Fruit fly (Drosophila melanogaster) whole organism, embryonic: ENCODE measurements around the gene CG42811.

ENCODE experiments used
- ATbp ChIP-seq: fragments of 200-800 bp; sonication (Bioruptor generic); optimal IDR thresholded peaks from 2 replicates; lab custom pipeline; 2017; ENCODE audit warnings: missing biosample characterization, mild to moderate bottlenecking, missing genetic modification characterization, missing genetic modification reagents
- Atf-2 ChIP-seq: fragments of 200-800 bp; sonication (Bioruptor generic); optimal IDR thresholded peaks from 2 replicates; lab custom pipeline; 2016; ENCODE audit warnings: missing biosample characterization, missing genetic modification characterization
- CG12219 ChIP-seq: fragments of 200-800 bp; sonication (Bioruptor generic); optimal IDR thresholded peaks from 3 replicates; lab custom pipeline; 2018; ENCODE audit warnings: missing biosample characterization, mild to moderate bottlenecking, missing genetic modification characterization
- CG12299 ChIP-seq: fragments of 200-800 bp; sonication (Bioruptor generic); optimal IDR thresholded peaks from 2 replicates; lab custom pipeline; 2018; ENCODE audit warnings: missing biosample characterization, mild to moderate bottlenecking, missing genetic modification characterization
- CG14014 ChIP-seq: fragments of 200-800 bp; sonication (Bioruptor generic); IDR thresholded peaks from 2 replicates; pipeline ENCODE4 v1.3.6; 2022; ENCODE audit warnings: missing biosample characterization, missing genetic modification characterization
- CG14050 ChIP-seq: fragments of 200-800 bp; sonication (Bioruptor generic); IDR thresholded peaks from 3 replicates; pipeline ENCODE4 v1.3.6; 2022; ENCODE audit warnings: missing biosample characterization, missing genetic modification characterization
- CG14441 ChIP-seq: fragments of 200-800 bp; sonication (Bioruptor generic); IDR thresholded peaks from 2 replicates; pipeline ENCODE4 v1.3.6; 2022; ENCODE audit warnings: missing biosample characterization, missing genetic modification characterization
- CG1603 ChIP-seq: fragments of 200-800 bp; sonication (Bioruptor generic); optimal IDR thresholded peaks from 2 replicates; lab custom pipeline; 2019; ENCODE audit warnings: missing biosample characterization, mild to moderate bottlenecking, missing genetic modification characterization, moderate library complexity
- CG17328 ChIP-seq: fragments of 200-800 bp; sonication (Bioruptor generic); IDR thresholded peaks from 2 replicates; pipeline ENCODE4 v1.3.6; 2022; ENCODE audit warnings: missing biosample characterization, missing genetic modification characterization
- CG17361 ChIP-seq: fragments of 200-800 bp; sonication (Bioruptor generic); IDR thresholded peaks from 3 replicates; pipeline ENCODE4 v1.3.6; 2022; ENCODE audit warnings: missing biosample characterization, missing genetic modification characterization
- CG17385 ChIP-seq: fragments of 200-800 bp; sonication (Bioruptor generic); optimal IDR thresholded peaks from 3 replicates; lab custom pipeline; 2018; ENCODE audit warnings: missing biosample characterization, mild to moderate bottlenecking, missing genetic modification characterization
- CG1792 ChIP-seq: fragments of 200-800 bp; sonication (Bioruptor generic); optimal IDR thresholded peaks from 2 replicates; lab custom pipeline; 2016; ENCODE audit warnings: missing biosample characterization, missing genetic modification characterization
- CG18262 ChIP-seq: fragments of 200-800 bp; optimal IDR thresholded peaks from 3 replicates; lab custom pipeline; 2019; ENCODE audit warnings: missing biosample characterization, mild to moderate bottlenecking, missing genetic modification characterization, moderate library complexity
- CG2120 ChIP-seq: fragments of 200-800 bp; sonication (Bioruptor generic); optimal IDR thresholded peaks from 3 replicates; lab custom pipeline; 2016; ENCODE audit warnings: missing biosample characterization, missing genetic modification characterization
- CG2129 ChIP-seq: fragments of 200-800 bp; sonication (Bioruptor generic); IDR thresholded peaks from 2 replicates; pipeline ENCODE4 v1.3.6; 2022; ENCODE audit warnings: missing biosample characterization, missing genetic modification characterization; ENCODE audit not compliant: partially characterized antibody
- CG31441 ChIP-seq: fragments of 200-800 bp; sonication (Bioruptor generic); IDR thresholded peaks from 2 replicates; pipeline ENCODE4 v1.3.6; 2022; ENCODE audit warnings: missing biosample characterization, missing genetic modification characterization
- CG32767 ChIP-seq: fragments of 200-800 bp; sonication (Bioruptor generic); IDR thresholded peaks from 2 replicates; pipeline ENCODE4 v1.3.6; 2022; ENCODE audit warnings: missing biosample characterization, missing genetic modification characterization
- CG34422 ChIP-seq: fragments of 200-800 bp; sonication (Bioruptor generic); IDR thresholded peaks from 3 replicates; pipeline ENCODE4 v1.3.6; 2022; ENCODE audit warnings: missing biosample characterization, missing genetic modification characterization
- CG4854 ChIP-seq: fragments of 200-800 bp; sonication (Bioruptor generic); optimal IDR thresholded peaks from 2 replicates; lab custom pipeline; 2016; ENCODE audit warnings: missing biosample characterization, missing genetic modification characterization, inconsistent platforms
- CG5180 ChIP-seq: fragments of 200-800 bp; sonication (Bioruptor generic); optimal IDR thresholded peaks from 3 replicates; lab custom pipeline; 2017; ENCODE audit warnings: missing biosample characterization, missing genetic modification characterization, mild to moderate bottlenecking, moderate library complexity, missing genetic modification reagents
- CG5953 ChIP-seq: fragments of 200-800 bp; sonication (Bioruptor generic); IDR thresholded peaks from 2 replicates; pipeline ENCODE4 v1.3.6; 2022; ENCODE audit warnings: missing biosample characterization, missing genetic modification characterization
- CG7839 ChIP-seq: fragments of 200-800 bp; sonication (Bioruptor generic); optimal IDR thresholded peaks from 3 replicates; lab custom pipeline; 2018; ENCODE audit warnings: missing biosample characterization, mild to moderate bottlenecking, missing genetic modification characterization, moderate library complexity
- CG8359 ChIP-seq: fragments of 200-800 bp; sonication (Bioruptor generic); optimal IDR thresholded peaks from 2 replicates; lab custom pipeline; 2017; ENCODE audit warnings: missing biosample characterization, mild to moderate bottlenecking, missing genetic modification characterization, borderline replicate concordance
- CG8478 ChIP-seq: fragments of >200 bp; optimal IDR thresholded peaks from 2 replicates; lab custom pipeline; 2018
- CG9437 ChIP-seq: fragments of 200-800 bp; sonication (Bioruptor generic); optimal IDR thresholded peaks from 2 replicates; lab custom pipeline; 2018; ENCODE audit warnings: missing biosample characterization, mild to moderate bottlenecking, missing genetic modification characterization
- CHES-1-like ChIP-seq: fragments of 200-800 bp; sonication (Bioruptor generic); optimal IDR thresholded peaks from 2 replicates; lab custom pipeline; 2016; ENCODE audit warnings: missing biosample characterization, missing genetic modification characterization
- CrebB ChIP-seq: fragments of 200-800 bp; sonication (Bioruptor generic); optimal IDR thresholded peaks from 3 replicates; lab custom pipeline; 2018; ENCODE audit warnings: missing biosample characterization, mild to moderate bottlenecking, missing genetic modification characterization
- Dfd ChIP-seq, 2 experiments: fragments of >200 bp; optimal IDR thresholded peaks; 2 replicates each; lab custom pipeline; 2017; ENCODE audit warnings: missing biosample characterization in 2 of 2, missing genetic modification characterization in 2 of 2
- Doc3 ChIP-seq: fragments of 200-800 bp; sonication (Bioruptor generic); IDR thresholded peaks from 3 replicates; pipeline ENCODE4 v1.3.6; 2022; ENCODE audit warnings: missing biosample characterization, missing genetic modification characterization; ENCODE audit not compliant: partially characterized antibody
- Dref ChIP-seq: fragments of 200-800 bp; sonication (Bioruptor generic); IDR thresholded peaks from 2 replicates; pipeline ENCODE4 v1.3.6; 2022; ENCODE audit warnings: missing biosample characterization, missing genetic modification characterization
- Fer1 ChIP-seq: fragments of 200-800 bp; sonication (Bioruptor generic); optimal IDR thresholded peaks from 2 replicates; lab custom pipeline; 2017; ENCODE audit warnings: missing biosample characterization, mild to moderate bottlenecking, missing genetic modification characterization
- NC2α ChIP-seq: fragments of 200-800 bp; sonication (Bioruptor generic); optimal IDR thresholded peaks from 2 replicates; lab custom pipeline; 2016; ENCODE audit warnings: missing biosample characterization, missing genetic modification characterization
- Oli ChIP-seq: fragments of 200-800 bp; sonication (Bioruptor generic); optimal IDR thresholded peaks from 2 replicates; lab custom pipeline; 2018; ENCODE audit warnings: missing biosample characterization, mild to moderate bottlenecking, missing genetic modification characterization, moderate library complexity
- Pdp1 ChIP-seq, 2 experiments: fragments of 200-800 bp; sonication (Bioruptor generic); optimal IDR thresholded peaks; 3 replicates each; lab custom pipeline; 2016; ENCODE audit warnings: missing biosample characterization in 2 of 2, missing genetic modification characterization in 2 of 2, mild to moderate bottlenecking in 1 of 2, moderate library complexity in 1 of 2
- Side ChIP-seq: fragments of 200-800 bp; sonication (Bioruptor generic); optimal IDR thresholded peaks from 2 replicates; lab custom pipeline; 2016; ENCODE audit warnings: missing biosample characterization, missing genetic modification characterization
- Usf ChIP-seq: fragments of 200-800 bp; sonication (Bioruptor generic); optimal IDR thresholded peaks from 2 replicates; lab custom pipeline; 2017; ENCODE audit warnings: missing genotype, missing biosample characterization, missing genetic modification characterization
- bbx ChIP-seq: fragments of 200-800 bp; sonication (Bioruptor generic); IDR thresholded peaks from 2 replicates; pipeline ENCODE4 v1.3.6; 2022; ENCODE audit warnings: missing biosample characterization, missing genetic modification characterization; ENCODE audit not compliant: partially characterized antibody
- dati ChIP-seq: fragments of 200-800 bp; sonication (Bioruptor generic); IDR thresholded peaks from 2 replicates; pipeline ENCODE4 v1.3.6; 2022; ENCODE audit warnings: missing biosample characterization, missing genetic modification characterization
- disco-r ChIP-seq: fragments of 200-800 bp; sonication (Bioruptor generic); optimal IDR thresholded peaks from 2 replicates; lab custom pipeline; 2016; ENCODE audit warnings: missing biosample characterization, missing genetic modification characterization
- ewg ChIP-seq: fragments of 200-800 bp; sonication (Bioruptor generic); optimal IDR thresholded peaks from 3 replicates; lab custom pipeline; 2017; ENCODE audit warnings: mild to moderate bottlenecking, missing biosample characterization, missing genetic modification reagents, missing genetic modification characterization
- exex ChIP-seq: fragments of 200-800 bp; sonication (Bioruptor generic); optimal IDR thresholded peaks from 4 replicates; lab custom pipeline; 2018; ENCODE audit warnings: missing biosample characterization, mild to moderate bottlenecking, missing genetic modification characterization, moderate library complexity
- fd102C ChIP-seq: fragments of 200-800 bp; sonication (Bioruptor generic); optimal IDR thresholded peaks from 2 replicates; lab custom pipeline; 2018; ENCODE audit warnings: missing biosample characterization, mild to moderate bottlenecking, missing genetic modification characterization, moderate library complexity
- lilli ChIP-seq: fragments of 200-800 bp; sonication (Bioruptor generic); optimal IDR thresholded peaks from 3 replicates; lab custom pipeline; 2016; ENCODE audit warnings: missing biosample characterization, missing genetic modification characterization
- lmd ChIP-seq: fragments of 200-800 bp; sonication (Bioruptor generic); IDR thresholded peaks from 2 replicates; pipeline ENCODE4 v1.3.6; 2022; ENCODE audit warnings: missing biosample characterization, missing genetic modification characterization
- pros ChIP-seq: fragments of 200-800 bp; sonication (Bioruptor generic); optimal IDR thresholded peaks from 3 replicates; lab custom pipeline; 2019; ENCODE audit warnings: missing biosample characterization, mild to moderate bottlenecking, missing genetic modification characterization, moderate library complexity
- repo ChIP-seq: fragments of 200-800 bp; sonication (Bioruptor generic); optimal IDR thresholded peaks from 2 replicates; lab custom pipeline; 2016; ENCODE audit warnings: missing biosample characterization, missing genetic modification characterization
- run ChIP-seq: fragments of 200-800 bp; sonication (Bioruptor generic); optimal IDR thresholded peaks from 3 replicates; lab custom pipeline; 2018; ENCODE audit warnings: missing biosample characterization, mild to moderate bottlenecking, missing genetic modification characterization
- shn ChIP-seq: fragments of 200-800 bp; sonication (Bioruptor generic); optimal IDR thresholded peaks from 3 replicates; lab custom pipeline; 2016; ENCODE audit warnings: missing biosample characterization, missing genetic modification characterization
- sob ChIP-seq: fragments of 200-800 bp; sonication (Bioruptor generic); IDR thresholded peaks from 2 replicates; pipeline ENCODE4 v1.3.6; 2022; ENCODE audit warnings: missing biosample characterization, missing genetic modification characterization
- sr ChIP-seq: fragments of 200-800 bp; sonication (Bioruptor generic); IDR thresholded peaks from 3 replicates; pipeline ENCODE4 v1.3.6; 2022; ENCODE audit warnings: missing biosample characterization, missing genetic modification characterization

Gene CG42811

DNA sequence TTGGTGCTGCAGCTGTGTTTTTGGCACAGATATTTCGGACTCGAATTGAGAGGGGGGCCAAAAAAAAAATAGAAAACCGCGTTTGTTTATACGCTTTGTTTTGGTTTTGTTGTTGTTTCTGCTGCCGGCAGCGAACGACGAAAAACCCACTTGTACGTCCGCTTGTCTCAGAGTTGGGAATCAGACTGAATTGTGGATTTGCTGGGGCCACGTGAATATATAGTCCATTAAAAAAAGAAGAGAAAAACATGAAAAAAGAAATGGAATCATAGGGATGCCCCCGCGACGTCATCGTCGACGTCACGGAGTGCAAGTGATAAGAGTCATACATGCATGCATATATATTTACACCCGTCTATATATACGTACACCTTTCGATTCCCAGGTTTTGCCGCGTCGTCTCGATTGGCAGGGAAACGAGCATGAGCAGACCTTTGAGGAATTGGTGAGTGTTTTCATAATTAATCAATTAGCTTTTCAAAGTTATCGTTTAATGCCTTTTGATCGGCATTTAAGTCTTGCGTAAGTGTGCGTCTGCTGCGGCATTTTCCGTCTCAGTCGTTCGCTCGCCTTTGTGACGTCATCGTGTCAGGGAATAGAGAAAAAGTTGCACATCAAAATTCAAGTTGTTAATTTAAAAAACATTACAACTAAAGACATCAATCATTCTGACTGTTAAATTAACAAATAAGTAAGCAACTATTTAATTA is 47.2 kb downstream of the CG42811 start (continued):
- TF ChIP-seq CG14441 (GFP tag; lab: Robert Waterston, UW) (no peak), Dref (GFP tag; lab: Robert Waterston, UW) (no peak), CG1603 (no peak), CG8359 (GFP tag; lab: Kevin White, UChicago) (no peak), bbx (peak; percentile 25; the same call in 1 of the 2 replicates), CHES-1-like (GFP tag; lab: Kevin White, UChicago) (no peak), disco-r (GFP tag; lab: Kevin White, UChicago) (no peak), CG32767 (GFP tag; lab: Robert Waterston, UW) (no peak), CG12299 (no peak), Dfd (GFP tag; optimal IDR thresholded peaks at IDR 0.05; lab: Kevin White, UChicago) (no peak), repo (no peak), CG17361 (GFP tag; lab: Robert Waterston, UW) (no peak), CG14050 (no peak), CG17328 (GFP tag; lab: Robert Waterston, UW) (no peak), CG34422 (0 out of 3 replicates have a peak, but pooled peaks have one; percentile 59), ATbp (GFP tag; lab: Kevin White, UChicago) (no peak), CG5953 (GFP tag; lab: Robert Waterston, UW) (no peak), CG18262 (tag; lab: Kevin White, UChicago) (no peak), Pdp1 (GFP tag; optimal IDR thresholded peaks at IDR 0.05; lab: Kevin White, UChicago) (peak in 1 of 2 experiments; percentile 99), CG2129 (GFP tag; lab: Robert Waterston, UW) (no peak), CG1792 (GFP tag; lab: Kevin White, UChicago) (no peak), CG31441 (no peak), Oli (no peak), lmd (GFP tag; lab: Robert Waterston, UW) (no peak), CG2120 (GFP tag; lab: Kevin White, UChicago) (no peak), Atf-2 (GFP tag; lab: Kevin White, UChicago) (no peak), ewg (no peak), lilli (GFP tag; lab: Kevin White, UChicago) (no peak), exex (tag; lab: Kevin White, UChicago) (peak; percentile 71), CG9437 (no peak), run (tag; lab: Kevin White, UChicago) (no peak), sr (GFP tag; lab: Robert Waterston, UW) (no peak), Usf (GFP tag; lab: Kevin White, UChicago) (no peak), shn (GFP tag; lab: Kevin White, UChicago) (peak; percentile 9), CG4854 (GFP tag; lab: Kevin White, UChicago) (no peak), dati (GFP tag; lab: Robert Waterston, UW) (no peak), CG12219 (GFP tag; lab: Kevin White, UChicago) (no peak), pros (GFP tag; lab: Kevin White, UChicago) (no peak), CG5180 (no peak), CG14014 (GFP tag; lab: Robert Waterston, UW) (no peak), CG17385 (no peak), CG7839 (no peak), CG8478 (lab: Kevin White, UChicago) (no peak), CrebB (no peak), Fer1 (GFP tag; lab: Kevin White, UChicago) (no peak), fd102C (GFP tag; lab: Kevin White, UChicago) (no peak), NC2α (GFP tag; lab: Kevin White, UChicago) (no peak), Side (GFP tag; lab: Kevin White, UChicago) (no peak), Doc3 (no peak), sob (GFP tag; lab: Robert Waterston, UW) (no peak)
